Worm (Caenorhabditis elegans): Measurements from ENCODE around the gene F49E10.2.

F49E10.2 gene

ce11 chrX:5930822-5931221 lies 40.6 kb downstream of the F49E10.2 start, which contains the start of gene egl-6:
TSS of gene egl-6 (plus strand) at chrX:5931122.
- TF ChIP-seq ttx-3 (tag; optimal IDR thresholded peaks at IDR 0.05), result no peak
- TF ChIP-seq hlh-13 (GFP tag; optimal IDR thresholded peaks at IDR 0.05), result no peak
- no peak for TF ChIP-seq pat-9 (tag; optimal IDR thresholded peaks at IDR 0.05)

- TF ChIP-seq ttx-3 (tag; optimal IDR thresholded peaks at IDR 0.05), result no peak
- no peak for TF ChIP-seq gmeb-2 (tag; optimal IDR thresholded peaks at IDR 0.05)
- TF ChIP-seq hlh-8 (tag; optimal IDR thresholded peaks at IDR 0.05), result no peak
Measured at ce11 chrX:5932923-5933322, 42.7 kb downstream of the F49E10.2 start.

ce11 chrX:5935473-5935872 lies 45.3 kb downstream of the F49E10.2 start, which contains the start of gene C46F4.3:
TSS of gene C46F4.3 (plus strand) at chrX:5935773.
- TF ChIP-seq pha-2 (tag; optimal IDR thresholded peaks at IDR 0.05) (no peak), che-1 (tag; optimal IDR thresholded peaks at IDR 0.05) (no peak), gmeb-2 (tag; optimal IDR thresholded peaks at IDR 0.05) (no peak), ceh-31 (tag; optimal IDR thresholded peaks at IDR 0.05) (no peak), sox-2 (GFP tag; IDR thresholded peaks at IDR 0.05) (no peak), F13H6.1 (tag; optimal IDR thresholded peaks at IDR 0.05) (no peak)

- no peak for TF ChIP-seq ceh-48 (tag; optimal IDR thresholded peaks at IDR 0.05)
- TF ChIP-seq pros-1 (tag; optimal IDR thresholded peaks at IDR 0.05), result no peak
- no peak for TF ChIP-seq odd-2 (tag; optimal IDR thresholded peaks at IDR 0.05)
- no peak for TF ChIP-seq hlh-30 (tag; optimal IDR thresholded peaks at IDR 0.05; ENCODE audit: insufficient read depth)
- no peak for TF ChIP-seq sdc-2 (tag; optimal IDR thresholded peaks at IDR 0.05)
- no peak for TF ChIP-seq ceh-22 (tag; optimal IDR thresholded peaks at IDR 0.05)
- TF ChIP-seq ama-1 (optimal IDR thresholded peaks at IDR 0.05), result no peak
- no peak for TF ChIP-seq ets-4 (tag; optimal IDR thresholded peaks at IDR 0.05)
- no peak for TF ChIP-seq nhr-232 (tag; optimal IDR thresholded peaks at IDR 0.05)
- TF ChIP-seq K02D7.2 (tag; optimal IDR thresholded peaks at IDR 0.05), result no peak
- no peak for TF ChIP-seq pax-1 (tag; optimal IDR thresholded peaks at IDR 0.05)
- TF ChIP-seq ceh-6 (GFP tag; optimal IDR thresholded peaks at IDR 0.05), result no peak
- TF ChIP-seq Y22D7AL.16 (tag; optimal IDR thresholded peaks at IDR 0.05), result no peak
- TF ChIP-seq ceh-31 (tag; optimal IDR thresholded peaks at IDR 0.05), result no peak
- TF ChIP-seq pha-2 (tag; optimal IDR thresholded peaks at IDR 0.05), result no peak
- TF ChIP-seq ceh-34 (tag; optimal IDR thresholded peaks at IDR 0.05), result no peak
- no peak for TF ChIP-seq dmd-4 (tag; optimal IDR thresholded peaks at IDR 0.05; ENCODE audit: borderline replicate concordance)
- no peak for TF ChIP-seq ztf-16 (tag; optimal IDR thresholded peaks at IDR 0.05)
- no peak for TF ChIP-seq unc-86 (tag; optimal IDR thresholded peaks at IDR 0.05)
- no peak for TF ChIP-seq fax-1 (tag; optimal IDR thresholded peaks at IDR 0.05)
Measured at ce11 chrX:5941325-5941724, 51.1 kb downstream of the F49E10.2 start.

ce11 chrX:5942171-5942570 lies 52.0 kb downstream of the F49E10.2 start:
- TF ChIP-seq ceh-19 (GFP tag; optimal IDR thresholded peaks at IDR 0.05) (no peak), ceh-18 (tag; optimal IDR thresholded peaks at IDR 0.05) (peak; percentile 78)

- TF ChIP-seq elt-2 (tag; optimal IDR thresholded peaks at IDR 0.05) (no peak), ztf-16 (tag; optimal IDR thresholded peaks at IDR 0.05) (no peak), C08G9.2 (tag; optimal IDR thresholded peaks at IDR 0.05) (no peak), che-1 (tag; optimal IDR thresholded peaks at IDR 0.05) (no peak), pag-3 (tag; optimal IDR thresholded peaks at IDR 0.05; ENCODE audit: borderline replicate concordance) (no peak), mec-3 (tag; optimal IDR thresholded peaks at IDR 0.05; ENCODE audit: borderline replicate concordance) (no peak), hlh-15 (tag; optimal IDR thresholded peaks at IDR 0.05) (no peak), zip-5 (tag; optimal IDR thresholded peaks at IDR 0.05) (no peak)
Measured at ce11 chrX:5943908-5944307, 53.7 kb downstream of the F49E10.2 start.

Measured in whole organism, late embryonic.